Fruit fly (Drosophila melanogaster) whole organism, prepupa: ENCODE results near the gene Cog3.

ENCODE experiments used
- Blimp-1 ChIP-seq: fragments of 200-800 bp; sonication (Bioruptor generic); optimal IDR thresholded peaks from 3 replicates; lab custom pipeline; 2017; ENCODE audit warnings: missing biosample characterization, missing genetic modification characterization, mild to moderate bottlenecking, moderate library complexity, missing genetic modification reagents
- CG15336 ChIP-seq: fragments of 200-800 bp; sonication (Bioruptor generic); IDR thresholded peaks from 2 replicates; pipeline ENCODE4 v1.3.6; 2022; ENCODE audit warnings: missing biosample characterization, missing genetic modification characterization
- CG3919 ChIP-seq: fragments of 200-800 bp; sonication (Bioruptor generic); optimal IDR thresholded peaks from 3 replicates; lab custom pipeline; 2016; ENCODE audit warnings: missing biosample characterization, missing genetic modification characterization
- CG6276 ChIP-seq: fragments of 200-800 bp; sonication (Bioruptor generic); optimal IDR thresholded peaks from 2 replicates; lab custom pipeline; 2017; ENCODE audit warnings: missing biosample characterization, mild to moderate bottlenecking, missing genetic modification characterization
- vri ChIP-seq: fragments of 200-800 bp; sonication (Bioruptor generic); optimal IDR thresholded peaks from 3 replicates; lab custom pipeline; 2016; ENCODE audit warnings: missing biosample characterization, mild to moderate bottlenecking, missing genetic modification characterization

- TF ChIP-seq CG3919 (GFP tag; lab: Kevin White, UChicago) (no peak), CG6276 (no peak), vri (no peak), CG15336 (peak; percentile 61), Blimp-1 (no peak)
Measured at dm6 chr2L:3493475-3493874, 36.6 kb upstream of the Cog3 start.
